Fruit fly (Drosophila melanogaster): ENCODE measurements around the gene CG43230.

CG43230 gene

dm6 chr2L:15211489-15211888, 3.5 kb upstream of the CG43230 start:
- TF ChIP-seq dmrt93B (GFP tag; optimal IDR thresholded peaks at IDR 0.05): peak; percentile 9
- TF ChIP-seq foxo (GFP tag; optimal IDR thresholded peaks at IDR 0.05): peak in 1 of 2 experiments; percentile 8
- peak; percentile 5 for TF ChIP-seq psq (GFP tag; optimal IDR thresholded peaks at IDR 0.05)
- TF ChIP-seq dl (GFP tag; optimal IDR thresholded peaks at IDR 0.05; ENCODE audit: insufficient read depth in 1 of 2, partially characterized antibody in 2 of 2): no peak
- TF ChIP-seq rgr (GFP tag; optimal IDR thresholded peaks at IDR 0.05): no peak

- peak; percentile 83 for TF ChIP-seq Dfd (GFP tag; optimal IDR thresholded peaks at IDR 0.05)
- no peak for TF ChIP-seq sage (GFP tag; optimal IDR thresholded peaks at IDR 0.05)
These were observed 28.4 kb downstream of the CG43230 start for dm6 chr2L:15243413-15243812.

dm6 chr2L:15244708-15245107, 29.7 kb downstream of the CG43230 start:
- TF ChIP-seq sv (GFP tag; optimal IDR thresholded peaks at IDR 0.05) (no peak), CG9705 (GFP tag; optimal IDR thresholded peaks at IDR 0.05) (no peak), lola (GFP tag; optimal IDR thresholded peaks at IDR 0.05) (no peak), Myc (optimal IDR thresholded peaks at IDR 0.05) (no peak)

dm6 chr2L:15247614-15248013, 32.6 kb downstream of the CG43230 start, which contains the start of gene ZnT35C:
TSS of gene ZnT35C (minus strand) at chr2L:15247714.
- TF ChIP-seq Dif (GFP tag; optimal IDR thresholded peaks at IDR 0.05; ENCODE audit: partially characterized antibody) (no peak), HLH106 (tag; optimal IDR thresholded peaks at IDR 0.05) (no peak), CG9705 (GFP tag; optimal IDR thresholded peaks at IDR 0.05) (no peak), Jra (GFP tag; optimal IDR thresholded peaks at IDR 0.05) (no peak), Dfd (GFP tag; optimal IDR thresholded peaks at IDR 0.05) (no peak), Sp1 (GFP tag; optimal IDR thresholded peaks at IDR 0.05) (no peak), sv (GFP tag; optimal IDR thresholded peaks at IDR 0.05) (no peak), Hr78 (GFP tag; optimal IDR thresholded peaks at IDR 0.05) (no peak), fru (GFP tag; optimal IDR thresholded peaks at IDR 0.05) (no peak), sage (GFP tag; optimal IDR thresholded peaks at IDR 0.05) (no peak)

- no peak for TF ChIP-seq CG9705 (GFP tag; optimal IDR thresholded peaks at IDR 0.05)
- TF ChIP-seq sv (GFP tag; optimal IDR thresholded peaks at IDR 0.05): peak; percentile 31
- TF ChIP-seq foxo (GFP tag; optimal IDR thresholded peaks at IDR 0.05): peak in 1 of 2 experiments; percentile 16
- no peak for TF ChIP-seq GATAd (GFP tag; optimal IDR thresholded peaks at IDR 0.05)
- no peak for TF ChIP-seq N (GFP tag; optimal IDR thresholded peaks at IDR 0.05)
- peak; percentile 6 for TF ChIP-seq HLH106 (tag; optimal IDR thresholded peaks at IDR 0.05)
- no peak for TF ChIP-seq Hr83 (GFP tag; optimal IDR thresholded peaks at IDR 0.05; ENCODE audit: poor library complexity, severe bottlenecking)
- TF ChIP-seq brk (GFP tag; optimal IDR thresholded peaks at IDR 0.05): no peak
- TF ChIP-seq h (GFP tag; optimal IDR thresholded peaks at IDR 0.05): peak; percentile 1
These were observed 33.4 kb downstream of the CG43230 start, which contains the start of gene dao for dm6 chr2L:15248163-15249005. TSS of gene dao (plus strand) at chr2L:15248879.

- TF ChIP-seq Myc (optimal IDR thresholded peaks at IDR 0.05) (no peak), Vsx2 (GFP tag; optimal IDR thresholded peaks at IDR 0.05; ENCODE audit: partially characterized antibody) (no peak), Hnf4 (GFP tag; optimal IDR thresholded peaks at IDR 0.05) (no peak), Hr78 (GFP tag; optimal IDR thresholded peaks at IDR 0.05) (no peak), GATAd (GFP tag; optimal IDR thresholded peaks at IDR 0.05) (no peak), HLH106 (tag; optimal IDR thresholded peaks at IDR 0.05) (no peak), Dfd (GFP tag; optimal IDR thresholded peaks at IDR 0.05) (no peak), sage (GFP tag; optimal IDR thresholded peaks at IDR 0.05) (no peak), foxo (GFP tag; optimal IDR thresholded peaks at IDR 0.05) (no peak), Mio (GFP tag; optimal IDR thresholded peaks at IDR 0.05) (no peak), Dif (GFP tag; optimal IDR thresholded peaks at IDR 0.05; ENCODE audit: partially characterized antibody) (no peak), CrebA (GFP tag; optimal IDR thresholded peaks at IDR 0.05; ENCODE audit: borderline replicate concordance) (no peak), dmrt93B (GFP tag; optimal IDR thresholded peaks at IDR 0.05) (no peak), pan (optimal IDR thresholded peaks at IDR 0.05) (no peak), usp (GFP tag; optimal IDR thresholded peaks at IDR 0.05) (no peak), Sp1 (GFP tag; optimal IDR thresholded peaks at IDR 0.05) (no peak)
These were observed 34.0 kb downstream of the CG43230 start for dm6 chr2L:15249006-15249513.

Measured in whole organism, wandering third instar larva.